Fruit fly (Drosophila melanogaster) whole organism, adult: ENCODE data around the gene Tak1.

ENCODE experiments used
- CG11617 ChIP-seq: fragments of 200-800 bp; sonication (Bioruptor generic); optimal IDR thresholded peaks from 2 replicates; lab custom pipeline; 2017; ENCODE audit warnings: mild to moderate bottlenecking, missing biosample characterization, missing genetic modification reagents, missing genetic modification characterization
- CG12768 ChIP-seq: fragments of 200-800 bp; sonication (Bioruptor generic); optimal IDR thresholded peaks from 2 replicates; lab custom pipeline; 2017; ENCODE audit warnings: missing biosample characterization, missing genetic modification characterization, mild to moderate bottlenecking, moderate library complexity, missing genetic modification reagents
- CG14711 ChIP-seq: fragments of 200-800 bp; sonication (Bioruptor generic); optimal IDR thresholded peaks from 2 replicates; lab custom pipeline; 2018; ENCODE audit warnings: missing biosample characterization, mild to moderate bottlenecking, missing genetic modification characterization, moderate library complexity
- CG1620 ChIP-seq: fragments of 200-800 bp; sonication (Bioruptor generic); optimal IDR thresholded peaks from 2 replicates; lab custom pipeline; 2016; ENCODE audit warnings: missing biosample characterization, missing genetic modification characterization
- CG33017 ChIP-seq: fragments of 200-800 bp; sonication (Bioruptor generic); optimal IDR thresholded peaks from 2 replicates; lab custom pipeline; 2018; ENCODE audit warnings: missing biosample characterization, mild to moderate bottlenecking, missing genetic modification characterization, moderate library complexity
- CG5204 ChIP-seq: fragments of 200-800 bp; sonication (Bioruptor generic); optimal IDR thresholded peaks from 2 replicates; lab custom pipeline; 2016; ENCODE audit warnings: missing biosample characterization, missing genetic modification characterization
- CG7045 ChIP-seq: fragments of 200-800 bp; sonication (Bioruptor generic); optimal IDR thresholded peaks from 2 replicates; lab custom pipeline; 2017; ENCODE audit warnings: missing biosample characterization, mild to moderate bottlenecking, missing genetic modification characterization
- CG7101 ChIP-seq: fragments of 200-800 bp; sonication (Bioruptor generic); optimal IDR thresholded peaks from 2 replicates; lab custom pipeline; 2018; ENCODE audit warnings: missing biosample characterization, mild to moderate bottlenecking, missing genetic modification characterization, moderate library complexity
- Clk ChIP-seq: fragments of 200-800 bp; sonication (Bioruptor generic); optimal IDR thresholded peaks from 2 replicates; lab custom pipeline; 2017; ENCODE audit warnings: missing biosample characterization, missing genetic modification characterization
- Crg-1 ChIP-seq: fragments of 200-800 bp; sonication (Bioruptor generic); optimal IDR thresholded peaks from 2 replicates; lab custom pipeline; 2016; ENCODE audit warnings: missing biosample characterization, missing genetic modification characterization
- Hr96 ChIP-seq: fragments of 200-800 bp; sonication (Bioruptor generic); optimal IDR thresholded peaks from 2 replicates; lab custom pipeline; 2016; ENCODE audit warnings: missing biosample characterization, missing genetic modification characterization
- Mnt ChIP-seq: fragments of 200-800 bp; sonication (Bioruptor generic); optimal IDR thresholded peaks from 2 replicates; lab custom pipeline; 2016; ENCODE audit warnings: missing biosample characterization, mild to moderate bottlenecking, missing genetic modification characterization
- bab1 ChIP-seq: fragments of 200-800 bp; sonication (Bioruptor generic); optimal IDR thresholded peaks from 3 replicates; lab custom pipeline; 2019; ENCODE audit warnings: missing biosample characterization, mild to moderate bottlenecking, missing genetic modification characterization, moderate library complexity
- cic ChIP-seq: fragments of 200-800 bp; sonication (Bioruptor generic); optimal IDR thresholded peaks from 2 replicates; lab custom pipeline; 2017; ENCODE audit warnings: missing biosample characterization, mild to moderate bottlenecking, missing genetic modification characterization, moderate library complexity
- cnc ChIP-seq, 2 experiments: fragments of >200 bp; optimal IDR thresholded peaks; 2 replicates each; lab custom pipeline; 2017
- kay ChIP-seq: fragments of 200-800 bp; sonication (Bioruptor generic); peaks from one replicate; lab custom pipeline; 2016; ENCODE audit warnings: missing biosample characterization, missing genetic modification characterization, borderline replicate concordance
- ovo ChIP-seq: fragments of 200-800 bp; sonication (Bioruptor generic); optimal IDR thresholded peaks from 2 replicates; lab custom pipeline; 2016; ENCODE audit warnings: missing biosample characterization, missing genetic modification characterization
- pad ChIP-seq: fragments of 200-800 bp; sonication (Bioruptor generic); optimal IDR thresholded peaks from 3 replicates; lab custom pipeline; 2017; ENCODE audit warnings: missing biosample characterization, missing genetic modification characterization, mild to moderate bottlenecking, moderate library complexity, missing genetic modification reagents
- tj ChIP-seq: fragments of 200-800 bp; sonication (Bioruptor generic); optimal IDR thresholded peaks from 3 replicates; lab custom pipeline; 2017; ENCODE audit warnings: missing biosample characterization, mild to moderate bottlenecking, missing genetic modification characterization, moderate library complexity
- toe ChIP-seq: fragments of 200-800 bp; sonication (Bioruptor generic); optimal IDR thresholded peaks from 2 replicates; lab custom pipeline; 2016; ENCODE audit warnings: missing biosample characterization, missing genetic modification characterization

Gene Tak1

dm6 chrX:20490883-20491282 is 33.8 kb downstream of the Tak1 start:
- TF ChIP-seq kay (GFP tag; lab: Kevin White, UChicago) (no peak), CG33017 (tag; lab: Kevin White, UChicago) (no peak), toe (GFP tag; lab: Kevin White, UChicago) (no peak), CG7045 (GFP tag; lab: Kevin White, UChicago) (no peak), pad (GFP tag; lab: Kevin White, UChicago) (no peak), Hr96 (GFP tag; lab: Kevin White, UChicago) (no peak), tj (GFP tag; lab: Kevin White, UChicago) (no peak), ovo (GFP tag; lab: Kevin White, UChicago) (no peak)

DNA sequence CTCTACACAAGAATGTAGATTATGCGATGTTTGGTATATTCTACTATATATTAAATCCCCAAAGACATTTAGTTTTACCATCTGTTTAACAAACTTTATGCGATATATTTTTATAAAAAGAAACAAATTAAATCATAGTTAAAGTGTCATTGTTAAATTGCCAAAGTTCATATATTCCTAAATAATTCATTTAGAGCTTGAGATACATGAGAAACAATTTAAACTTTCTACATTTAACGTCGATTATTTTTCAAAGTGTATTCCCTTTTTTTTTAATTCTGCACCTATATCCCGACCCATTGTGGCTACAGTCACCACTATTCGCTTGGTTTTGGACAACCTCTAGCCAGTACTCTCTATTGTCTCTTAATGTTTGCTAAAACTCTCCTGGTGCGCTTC is 34.7 kb downstream of the Tak1 start:
- no peak for TF ChIP-seq CG33017 (tag; lab: Kevin White, UChicago)
- no peak for TF ChIP-seq toe (GFP tag; lab: Kevin White, UChicago)
- TF ChIP-seq ovo (GFP tag; lab: Kevin White, UChicago), result no peak
- TF ChIP-seq CG7045 (GFP tag; lab: Kevin White, UChicago), result no peak

DNA sequence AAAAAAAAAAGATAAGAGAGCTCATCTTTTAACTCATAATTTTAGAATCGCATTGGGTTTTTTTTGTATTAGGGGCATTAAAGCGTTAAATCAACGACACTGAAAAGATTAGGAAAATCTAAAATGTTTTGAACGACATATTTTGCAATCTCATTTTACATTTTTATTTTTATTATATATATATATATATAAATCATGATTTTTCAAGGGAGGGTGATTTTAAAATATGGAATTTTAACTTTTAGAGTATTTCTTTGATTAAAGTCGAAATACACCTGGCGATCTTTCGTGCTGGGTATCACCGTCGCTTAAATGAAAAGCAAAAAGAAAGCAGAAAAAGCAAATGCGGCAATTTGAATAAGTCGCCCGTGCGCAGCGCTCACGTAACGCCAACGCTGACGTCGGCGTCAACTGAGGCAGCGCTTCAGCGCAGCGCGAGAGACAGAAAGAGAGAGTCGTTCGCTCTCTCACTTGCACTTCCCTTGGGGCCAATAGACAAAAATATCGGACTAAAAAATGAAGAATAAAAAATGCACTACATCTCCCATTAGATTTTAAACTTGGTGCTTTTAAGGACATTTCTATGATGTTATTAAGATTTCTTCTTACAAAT is 35.2 kb downstream of the Tak1 start:
- TF ChIP-seq tj (GFP tag; lab: Kevin White, UChicago) (peak; percentile 86), bab1 (no peak), Clk (GFP tag; lab: Kevin White, UChicago) (no peak)

- TF ChIP-seq Clk (GFP tag; lab: Kevin White, UChicago) (no peak), CG11617 (peak; percentile 40), kay (GFP tag; lab: Kevin White, UChicago) (no peak), CG33017 (tag; lab: Kevin White, UChicago) (no peak), Crg-1 (GFP tag; lab: Kevin White, UChicago) (no peak), CG12768 (GFP tag; lab: Kevin White, UChicago) (no peak), CG7101 (peak; percentile 8), cnc (optimal IDR thresholded peaks at IDR 0.05; lab: Kevin White, UChicago) (no peak), Hr96 (GFP tag; lab: Kevin White, UChicago) (peak; percentile 5), pad (GFP tag; lab: Kevin White, UChicago) (peak; percentile 43), toe (GFP tag; lab: Kevin White, UChicago) (no peak), CG5204 (GFP tag; lab: Kevin White, UChicago) (peak; percentile 47), ovo (GFP tag; lab: Kevin White, UChicago) (no peak), CG14711 (tag; lab: Kevin White, UChicago) (peak; percentile 18), CG7045 (GFP tag; lab: Kevin White, UChicago) (peak; percentile 10), Mnt (no peak), tj (GFP tag; lab: Kevin White, UChicago) (no peak), bab1 (peak; percentile 83), CG1620 (GFP tag; lab: Kevin White, UChicago) (peak; percentile 15), cic (GFP tag; lab: Kevin White, UChicago) (no peak)
Measured at dm6 chrX:20488701-20489122, 36.0 kb downstream of the Tak1 start.

- no peak for TF ChIP-seq CG11617
- no peak for TF ChIP-seq Mnt
- TF ChIP-seq CG12768 (GFP tag; lab: Kevin White, UChicago), result no peak
- no peak for TF ChIP-seq CG5204 (GFP tag; lab: Kevin White, UChicago)
- TF ChIP-seq cic (GFP tag; lab: Kevin White, UChicago), result no peak
- no peak for TF ChIP-seq CG14711 (tag; lab: Kevin White, UChicago)
Measured at dm6 chrX:20485880-20486279, 38.8 kb downstream of the Tak1 start, which contains the start of gene CG15461. TSS of gene CG15461 (plus strand) at chrX:20486180.

DNA sequence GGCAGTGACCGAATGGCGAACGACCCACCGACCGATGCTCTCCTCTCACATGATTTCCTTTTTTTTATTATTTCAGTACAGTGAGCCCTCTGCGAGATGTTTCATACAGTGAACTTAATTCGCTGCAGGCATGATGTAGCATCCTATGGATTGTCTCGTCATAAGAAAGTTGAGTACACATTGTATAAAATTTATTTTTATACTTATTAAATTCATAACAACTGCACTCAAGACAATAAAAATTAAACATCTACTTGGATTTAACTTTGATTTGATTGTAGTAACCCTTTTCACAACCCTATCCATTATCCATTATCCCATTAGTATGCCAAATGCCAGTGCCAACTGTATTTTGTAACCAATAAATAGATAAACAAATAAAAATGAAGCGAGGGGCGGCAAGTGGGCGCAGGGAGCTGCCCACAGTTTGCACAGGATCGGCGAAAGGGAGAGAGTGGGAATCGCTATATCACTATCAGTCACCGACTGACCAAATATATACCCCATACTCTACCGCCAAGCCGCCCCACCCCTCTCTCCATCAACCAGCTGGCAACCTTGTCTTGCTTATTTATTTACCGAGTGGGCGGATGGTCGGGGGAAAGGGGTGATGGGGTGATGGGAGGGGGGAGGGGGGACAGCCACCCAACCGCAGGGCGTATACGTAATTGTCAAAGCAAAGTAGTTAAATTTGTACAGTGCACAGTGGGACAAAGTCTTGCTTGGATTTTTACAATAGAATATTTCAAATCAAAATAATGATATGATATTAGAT is 41.8 kb downstream of the Tak1 start:
- TF ChIP-seq CG1620 (GFP tag; lab: Kevin White, UChicago) (no peak), tj (GFP tag; lab: Kevin White, UChicago) (no peak), CG12768 (GFP tag; lab: Kevin White, UChicago) (peak; percentile 26), CG7101 (peak; percentile 3), pad (GFP tag; lab: Kevin White, UChicago) (no peak), Clk (GFP tag; lab: Kevin White, UChicago) (no peak), Crg-1 (GFP tag; lab: Kevin White, UChicago) (no peak), CG14711 (tag; lab: Kevin White, UChicago) (peak; percentile 47)

dm6 chrX:20481404-20481803 is 43.3 kb downstream of the Tak1 start:
- peak; percentile 71 for TF ChIP-seq cic (GFP tag; lab: Kevin White, UChicago)
- no peak for TF ChIP-seq CG11617
- TF ChIP-seq tj (GFP tag; lab: Kevin White, UChicago), result peak; percentile 54
- peak; percentile 26 for TF ChIP-seq pad (GFP tag; lab: Kevin White, UChicago)
- peak; percentile 38 for TF ChIP-seq Mnt
- TF ChIP-seq CG1620 (GFP tag; lab: Kevin White, UChicago), result no peak
- peak; percentile 38 for TF ChIP-seq bab1
